Worm (Caenorhabditis elegans): ENCODE results near the gene ebp-3.
A peak's percentile ranks its signal among the peaks of the same experiment; 100 is the strongest.

ebp-3 gene

DNA sequence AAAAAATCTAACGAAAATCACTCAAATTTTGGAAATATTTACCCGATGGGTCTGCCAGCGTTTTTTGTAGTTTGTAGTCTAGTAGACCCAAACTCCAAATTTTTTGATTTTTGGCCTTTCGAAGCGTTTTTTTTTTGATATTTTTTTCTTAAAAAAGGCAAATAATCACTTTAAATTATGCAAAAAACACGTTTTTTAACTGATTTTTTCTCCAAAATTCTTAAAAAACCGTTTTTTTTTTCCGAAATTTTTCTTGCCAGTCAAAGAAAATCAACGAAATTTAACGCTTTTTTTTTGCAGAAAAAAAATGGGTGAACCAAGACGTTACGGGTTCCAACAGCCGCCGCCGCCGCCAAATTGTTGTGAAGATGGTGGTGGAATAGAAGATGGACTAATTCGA, 52.2 kb downstream of the ebp-3 start, which contains the start of gene Y37H2A.1:
Y37H2A.1 (plus strand) TSS at position 301 of the 400 bp plus-strand sequence.
- no peak for TF ChIP-seq zip-8 (tag; optimal IDR thresholded peaks at IDR 0.05)
- TF ChIP-seq lsy-2 (tag; optimal IDR thresholded peaks at IDR 0.05), result no peak
- no peak for TF ChIP-seq lin-13 (tag; optimal IDR thresholded peaks at IDR 0.05)
- no peak for TF ChIP-seq drap-1 (GFP tag; optimal IDR thresholded peaks at IDR 0.05)
- no peak for TF ChIP-seq ceh-83 (GFP tag; optimal IDR thresholded peaks at IDR 0.05)
- TF ChIP-seq nhr-2 (tag; optimal IDR thresholded peaks at IDR 0.05), result no peak
- no peak for TF ChIP-seq M03D4.4 (tag; optimal IDR thresholded peaks at IDR 0.05)
- TF ChIP-seq pha-4 (tag; optimal IDR thresholded peaks at IDR 0.05), result no peak

DNA sequence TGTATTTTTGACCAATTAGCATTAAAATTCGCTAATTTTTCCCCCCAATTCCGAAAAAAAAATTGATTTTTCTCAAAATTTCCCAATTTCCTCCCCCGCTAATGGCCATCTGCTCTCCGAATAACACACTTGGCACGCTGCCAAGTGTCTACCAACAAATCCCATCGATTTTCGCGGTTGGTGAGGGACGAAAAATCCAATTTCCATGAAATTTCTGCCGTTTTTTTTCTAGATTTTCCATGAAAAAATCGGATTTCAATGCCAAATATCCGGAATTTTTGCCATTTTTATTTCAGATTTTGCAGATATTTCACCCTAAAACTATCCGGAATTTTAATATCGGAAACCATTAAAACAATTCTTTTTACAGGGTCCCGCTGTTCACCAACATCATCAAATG, 53.7 kb downstream of the ebp-3 start:
- TF ChIP-seq ces-1 (GFP tag; optimal IDR thresholded peaks at IDR 0.05) (peak; percentile 25), tbx-8 (GFP tag; optimal IDR thresholded peaks at IDR 0.05) (no peak)

All from whole organism, mixed stage, embryonic.